Worm (Caenorhabditis elegans) whole organism, early embryonic: ENCODE results near the gene sre-15.

ENCODE experiments used
- B0310.2 ChIP-seq: sonication (generic microtip); optimal IDR thresholded peaks from 2 replicates; lab custom pipeline; 2016; ENCODE audit warnings: mild to moderate bottlenecking, missing genetic modification characterization, missing compliant biosample characterization
- F13C5.2 ChIP-seq: sonication (generic microtip); optimal IDR thresholded peaks from 2 replicates; lab custom pipeline; 2017; ENCODE audit warnings: mild to moderate bottlenecking, missing genetic modification characterization, inconsistent platforms, missing compliant biosample characterization
- aly-1 ChIP-seq: sonication (generic microtip); optimal IDR thresholded peaks from 2 replicates; lab custom pipeline; 2016; ENCODE audit warnings: missing genetic modification characterization, missing compliant biosample characterization
- ama-1 ChIP-seq: fragments of 150-350 bp; optimal IDR thresholded peaks from 2 replicates; lab custom pipeline; 2014
- ceh-13 ChIP-seq: fragments of 200-800 bp; sonication (Bioruptor generic); optimal IDR thresholded peaks from 2 replicates; lab custom pipeline; 2018; ENCODE audit warnings: mild to moderate bottlenecking, missing genetic modification characterization, missing compliant biosample characterization
- ceh-36 ChIP-seq: sonication (generic microtip); optimal IDR thresholded peaks from 2 replicates; lab custom pipeline; 2016; ENCODE audit warnings: missing genetic modification characterization, inconsistent platforms, missing compliant biosample characterization
- ets-7 ChIP-seq: sonication (generic microtip); optimal IDR thresholded peaks from 2 replicates; lab custom pipeline; 2016; ENCODE audit warnings: missing genotype, missing genetic modification characterization, missing compliant biosample characterization
- flt-1 ChIP-seq: fragments of 200-800 bp; sonication (Bioruptor generic); IDR thresholded peaks from 2 replicates; pipeline ENCODE4 v1.3.6; 2022; ENCODE audit warnings: missing genetic modification characterization, missing compliant biosample characterization
- hmbx-1 ChIP-seq: sonication (generic microtip); optimal IDR thresholded peaks from 2 replicates; lab custom pipeline; 2016; ENCODE audit warnings: mild to moderate bottlenecking, missing genetic modification characterization, missing compliant biosample characterization
- hmg-4 ChIP-seq: fragments of 200-800 bp; sonication (Bioruptor generic); optimal IDR thresholded peaks from 2 replicates; lab custom pipeline; 2018; ENCODE audit warnings: mild to moderate bottlenecking, missing genetic modification characterization, missing compliant biosample characterization
- hnd-1 ChIP-seq: sonication (generic microtip); optimal IDR thresholded peaks from 2 replicates; lab custom pipeline; 2016; ENCODE audit warnings: missing genetic modification characterization, missing compliant biosample characterization
- pes-1 ChIP-seq: fragments of 200-800 bp; sonication (Bioruptor generic); IDR thresholded peaks from 2 replicates; pipeline ENCODE4 v1.3.6; 2022; ENCODE audit warnings: missing genetic modification reagents, missing genetic modification characterization, missing compliant biosample characterization
- scrt-1 ChIP-seq: fragments of 200-800 bp; sonication (Bioruptor generic); IDR thresholded peaks from 2 replicates; pipeline ENCODE4 v1.3.6; 2022; ENCODE audit warnings: missing genetic modification characterization, missing compliant biosample characterization
- sea-1 ChIP-seq: fragments of 200-800 bp; sonication (Bioruptor generic); conservative IDR thresholded peaks from 2 replicates; pipeline ENCODE4 v1.3.6; 2022; ENCODE audit warnings: missing genetic modification characterization, missing compliant biosample characterization
- tbx-11 ChIP-seq: fragments of 200-800 bp; sonication (Bioruptor generic); IDR thresholded peaks from 2 replicates; pipeline ENCODE4 v1.3.6; 2022; ENCODE audit warnings: missing genetic modification characterization, missing compliant biosample characterization
- tbx-37 ChIP-seq: fragments of 200-800 bp; sonication (Bioruptor generic); conservative IDR thresholded peaks from 2 replicates; pipeline ENCODE4 v1.3.6; 2022; ENCODE audit warnings: missing genetic modification reagents, missing genetic modification characterization, missing compliant biosample characterization
- tra-4 ChIP-seq: sonication (generic microtip); optimal IDR thresholded peaks from 2 replicates; lab custom pipeline; 2017; ENCODE audit warnings: missing genetic modification characterization, missing compliant biosample characterization

sre-15 gene

ce11 chrIV:12244706-12245105 lies at the start of gene sre-15:
sre-15 (minus strand) TSS chrIV:12244806.
- TF ChIP-seq flt-1 (GFP tag; lab: Robert Waterston, UW) (no peak), aly-1 (tag; lab: Kevin White, UChicago) (no peak), pes-1 (GFP tag; lab: Robert Waterston, UW) (no peak), ceh-13 (GFP tag; lab: Kevin White, UChicago) (no peak), tbx-11 (GFP tag; lab: Robert Waterston, UW) (no peak), hmg-4 (no peak)

- no peak for TF ChIP-seq tbx-37 (GFP tag; lab: Robert Waterston, UW)
- TF ChIP-seq F13C5.2 (tag; lab: Kevin White, UChicago) = no peak
- TF ChIP-seq hnd-1 (tag; lab: Kevin White, UChicago) = no peak
- no peak for TF ChIP-seq B0310.2
- TF ChIP-seq ceh-13 (GFP tag; lab: Kevin White, UChicago) = no peak
- TF ChIP-seq scrt-1 (GFP tag; lab: Robert Waterston, UW) = no peak
- TF ChIP-seq tra-4 (tag; lab: Kevin White, UChicago) = no peak
- no peak for TF ChIP-seq ama-1 (lab: Kevin White, UChicago)
- no peak for TF ChIP-seq ceh-36 (tag; lab: Kevin White, UChicago)
- no peak for TF ChIP-seq hmbx-1 (tag; lab: Kevin White, UChicago)
- no peak for TF ChIP-seq sea-1 (GFP tag; lab: Robert Waterston, UW)
- no peak for TF ChIP-seq hmg-4
- no peak for TF ChIP-seq tbx-11 (GFP tag; lab: Robert Waterston, UW)
- no peak for TF ChIP-seq pes-1 (GFP tag; lab: Robert Waterston, UW)
- TF ChIP-seq flt-1 (GFP tag; lab: Robert Waterston, UW) = no peak
- no peak for TF ChIP-seq aly-1 (tag; lab: Kevin White, UChicago)
- no peak for TF ChIP-seq ets-7 (tag; lab: Kevin White, UChicago)
Observed at ce11 chrIV:12290744-12291143, 46.1 kb upstream of the sre-15 start, which contains the start of gene C42C1.8. C42C1.8 (plus strand) TSS chrIV:12291044.

- TF ChIP-seq ama-1 (lab: Kevin White, UChicago) (no peak), hnd-1 (tag; lab: Kevin White, UChicago) (no peak), tbx-11 (GFP tag; lab: Robert Waterston, UW) (no peak), aly-1 (tag; lab: Kevin White, UChicago) (no peak), ceh-36 (tag; lab: Kevin White, UChicago) (no peak), B0310.2 (no peak), ceh-13 (GFP tag; lab: Kevin White, UChicago) (no peak), hmbx-1 (tag; lab: Kevin White, UChicago) (no peak), tra-4 (tag; lab: Kevin White, UChicago) (no peak), tbx-37 (GFP tag; lab: Robert Waterston, UW) (no peak), ets-7 (tag; lab: Kevin White, UChicago) (no peak)
Observed at ce11 chrIV:12289149-12289548, 44.5 kb upstream of the sre-15 start, which contains the start of gene C42C1.9. C42C1.9 (plus strand) TSS chrIV:12289449.

- no peak for TF ChIP-seq ama-1 (lab: Kevin White, UChicago)
- no peak for TF ChIP-seq flt-1 (GFP tag; lab: Robert Waterston, UW)
Observed at ce11 chrIV:12287628-12288027, 43.0 kb upstream of the sre-15 start, which contains the start of gene erl-1. erl-1 (plus strand) TSS chrIV:12287928.

ce11 chrIV:12282873-12283272 lies 38.3 kb upstream of the sre-15 start, which contains the start of gene hpo-12:
hpo-12 (plus strand) TSS chrIV:12283173.
- TF ChIP-seq sea-1 (GFP tag; lab: Robert Waterston, UW) = no peak
- no peak for TF ChIP-seq pes-1 (GFP tag; lab: Robert Waterston, UW)
- no peak for TF ChIP-seq ets-7 (tag; lab: Kevin White, UChicago)
- TF ChIP-seq tra-4 (tag; lab: Kevin White, UChicago) = no peak
- no peak for TF ChIP-seq ceh-36 (tag; lab: Kevin White, UChicago)
- no peak for TF ChIP-seq B0310.2
- no peak for TF ChIP-seq hmg-4
- no peak for TF ChIP-seq ama-1 (lab: Kevin White, UChicago)
- TF ChIP-seq hmbx-1 (tag; lab: Kevin White, UChicago) = no peak
- no peak for TF ChIP-seq tbx-37 (GFP tag; lab: Robert Waterston, UW)
- no peak for TF ChIP-seq flt-1 (GFP tag; lab: Robert Waterston, UW)
- TF ChIP-seq ceh-13 (GFP tag; lab: Kevin White, UChicago) = no peak
- no peak for TF ChIP-seq aly-1 (tag; lab: Kevin White, UChicago)
- TF ChIP-seq F13C5.2 (tag; lab: Kevin White, UChicago) = no peak
- TF ChIP-seq hnd-1 (tag; lab: Kevin White, UChicago) = no peak
- TF ChIP-seq scrt-1 (GFP tag; lab: Robert Waterston, UW) = no peak

ce11 chrIV:12282157-12282789 lies 37.7 kb upstream of the sre-15 start, which contains the start of the genes C42C1.12 and C42C1.19:
C42C1.12 (minus strand) TSS chrIV:12282207.
C42C1.19 (plus strand) TSS chrIV:12282739.
- TF ChIP-seq aly-1 (tag; lab: Kevin White, UChicago) = no peak
- no peak for TF ChIP-seq ceh-13 (GFP tag; lab: Kevin White, UChicago)
- no peak for TF ChIP-seq hmg-4

ce11 chrIV:12279340-12279739 lies 34.7 kb upstream of the sre-15 start, which contains the start of gene ltah-1.1:
ltah-1.1 (plus strand) TSS chrIV:12279622.
- TF ChIP-seq ceh-13 (GFP tag; lab: Kevin White, UChicago) = no peak
- TF ChIP-seq tbx-37 (GFP tag; lab: Robert Waterston, UW) = no peak
- TF ChIP-seq sea-1 (GFP tag; lab: Robert Waterston, UW) = no peak
- no peak for TF ChIP-seq pes-1 (GFP tag; lab: Robert Waterston, UW)
- TF ChIP-seq B0310.2 = no peak
- TF ChIP-seq scrt-1 (GFP tag; lab: Robert Waterston, UW) = no peak
- TF ChIP-seq aly-1 (tag; lab: Kevin White, UChicago) = no peak
- no peak for TF ChIP-seq tra-4 (tag; lab: Kevin White, UChicago)
- TF ChIP-seq hmbx-1 (tag; lab: Kevin White, UChicago) = no peak
- TF ChIP-seq flt-1 (GFP tag; lab: Robert Waterston, UW) = no peak
- no peak for TF ChIP-seq hmg-4
- no peak for TF ChIP-seq tbx-11 (GFP tag; lab: Robert Waterston, UW)
- TF ChIP-seq hnd-1 (tag; lab: Kevin White, UChicago) = no peak
- TF ChIP-seq ama-1 (lab: Kevin White, UChicago) = no peak
- TF ChIP-seq ets-7 (tag; lab: Kevin White, UChicago) = no peak
- no peak for TF ChIP-seq F13C5.2 (tag; lab: Kevin White, UChicago)
